Worm (Caenorhabditis elegans): ENCODE data around the gene unc-76.
"Not testable (repeated sequence)": the region's sequence is repeated elsewhere in the genome, so short reads cannot be mapped to it uniquely, and the experiment has no call there.

The unc-76 gene

DNA sequence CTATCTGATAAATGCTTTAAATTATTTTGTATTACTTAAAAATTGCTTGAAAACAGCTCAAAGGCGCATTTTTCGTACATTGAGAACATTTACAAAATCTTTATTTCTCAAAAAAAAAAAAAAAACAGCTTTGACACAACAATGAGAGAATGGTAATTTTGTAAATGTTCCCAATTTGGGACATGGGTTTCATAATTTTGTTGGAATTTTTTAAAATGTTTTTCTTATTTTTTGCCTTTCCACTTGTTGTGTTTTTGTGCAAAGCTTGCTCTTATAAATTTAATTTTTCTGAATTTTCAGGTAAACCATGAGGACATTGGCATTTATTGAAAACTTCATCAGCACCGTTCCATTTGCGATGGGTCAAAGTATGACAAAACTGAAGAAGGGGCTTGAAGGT lies 40.1 kb downstream of the unc-76 start, which contains the start of gene T01G5.7:
TSS of gene T01G5.7 (plus strand) at position 301 of the 400 bp plus-strand sequence.
- TF ChIP-seq hmg-4 (GFP tag; optimal IDR thresholded peaks at IDR 0.05) (no peak), B0310.2 (tag; optimal IDR thresholded peaks at IDR 0.05) (no peak)

- TF ChIP-seq pes-1 (GFP tag; IDR thresholded peaks at IDR 0.05): no peak
- no peak for TF ChIP-seq ceh-13 (GFP tag; optimal IDR thresholded peaks at IDR 0.05)
- TF ChIP-seq ceh-36 (tag; optimal IDR thresholded peaks at IDR 0.05): no peak
- TF ChIP-seq B0310.2 (tag; optimal IDR thresholded peaks at IDR 0.05): no peak
- TF ChIP-seq tbx-11 (GFP tag; IDR thresholded peaks at IDR 0.05): no peak
- TF ChIP-seq aly-1 (tag; optimal IDR thresholded peaks at IDR 0.05): no peak
- TF ChIP-seq hmg-4 (GFP tag; optimal IDR thresholded peaks at IDR 0.05): no peak
- no peak for TF ChIP-seq scrt-1 (GFP tag; IDR thresholded peaks at IDR 0.05)
Observed at ce11 chrV:15113992-15114391, 42.4 kb downstream of the unc-76 start, which contains the start of gene T01G5.6. Gene T01G5.6, minus strand, starts transcription at chrV:15114092.

DNA sequence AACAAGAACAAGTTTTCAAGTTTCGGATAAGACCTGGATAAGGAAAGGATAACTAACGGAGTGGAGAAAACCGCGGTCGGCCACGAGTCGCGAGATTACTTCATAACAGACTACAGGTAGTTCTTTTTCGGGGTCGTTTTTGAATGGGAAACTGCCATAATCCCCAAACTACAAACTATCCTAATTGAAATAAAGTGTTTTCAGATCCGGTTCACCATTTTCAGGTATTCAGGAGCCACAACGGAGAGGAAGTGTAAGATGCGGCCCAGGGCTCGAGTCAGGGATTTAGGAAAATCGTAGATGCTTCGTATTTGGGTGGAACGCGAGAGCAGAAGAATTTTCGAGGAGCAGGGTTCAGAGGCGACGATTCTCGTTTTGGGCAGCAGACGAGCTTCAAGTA lies 44.4 kb downstream of the unc-76 start, which contains the start of gene T01G5.8:
TSS of gene T01G5.8 (plus strand) at position 301 of the 400 bp plus-strand sequence.
- TF ChIP-seq ama-1 (optimal IDR thresholded peaks at IDR 0.05); hmg-4 (GFP tag; optimal IDR thresholded peaks at IDR 0.05); aly-1 (tag; optimal IDR thresholded peaks at IDR 0.05): not testable (repeated sequence)

ce11 chrV:15119517-15119916 lies 48.0 kb downstream of the unc-76 start, which contains the start of gene flor-1:
Gene flor-1, minus strand, starts transcription at chrV:15119617.
- TF ChIP-seq hmg-4 (GFP tag; optimal IDR thresholded peaks at IDR 0.05): no peak
- no peak for TF ChIP-seq hnd-1 (tag; optimal IDR thresholded peaks at IDR 0.05)
- TF ChIP-seq flt-1 (GFP tag; IDR thresholded peaks at IDR 0.05): no peak
- TF ChIP-seq pes-1 (GFP tag; IDR thresholded peaks at IDR 0.05): no peak
- TF ChIP-seq sea-1 (GFP tag; conservative IDR thresholded peaks at IDR 0.05): no peak
- TF ChIP-seq tra-4 (tag; optimal IDR thresholded peaks at IDR 0.05): no peak

DNA sequence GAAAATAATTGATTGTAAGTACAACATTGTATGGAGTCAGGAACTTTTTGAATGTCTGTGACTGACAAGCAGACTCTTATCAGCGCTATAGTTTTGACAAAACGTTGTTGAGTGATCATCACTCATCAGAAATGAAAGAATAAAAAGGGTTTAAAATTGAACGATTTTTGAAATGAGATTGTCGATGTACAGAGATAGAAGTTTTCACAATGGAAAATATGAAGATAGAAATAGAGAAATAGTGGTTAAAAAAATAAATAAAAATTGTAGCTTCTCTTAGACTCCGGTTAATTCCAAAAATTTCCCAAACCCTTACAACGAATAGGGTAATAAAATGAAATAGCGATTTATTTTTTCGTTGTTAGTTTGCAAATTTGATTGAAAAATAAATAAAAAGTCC lies 53.6 kb downstream of the unc-76 start, which contains the start of gene ugt-30:
TSS of gene ugt-30 (minus strand) at position 101 of the 400 bp plus-strand sequence.
- TF ChIP-seq ceh-13 (GFP tag; optimal IDR thresholded peaks at IDR 0.05); aly-1 (tag; optimal IDR thresholded peaks at IDR 0.05); ama-1 (optimal IDR thresholded peaks at IDR 0.05): not testable (repeated sequence)

DNA sequence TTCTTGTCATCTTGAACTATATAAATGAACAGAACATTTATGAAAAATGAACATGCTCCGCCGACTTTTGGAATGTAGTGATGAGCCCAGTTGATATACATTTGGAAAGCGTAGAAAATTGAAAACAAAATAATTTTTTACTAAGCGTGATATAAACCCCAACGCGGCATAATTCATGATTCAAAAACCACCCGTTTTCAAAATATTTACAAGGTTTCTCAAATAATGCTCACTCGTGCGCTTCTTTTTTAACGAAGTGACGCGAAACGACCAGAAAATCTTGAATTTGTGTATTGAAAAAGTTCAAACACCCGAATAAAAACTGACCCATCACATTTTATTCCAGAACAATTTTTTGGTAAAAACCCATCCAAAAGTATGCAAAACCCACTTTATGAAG lies 55.9 kb downstream of the unc-76 start, which contains the start of gene srj-27:
TSS of gene srj-27 (minus strand) at position 101 of the 400 bp plus-strand sequence.
- TF ChIP-seq ama-1 (optimal IDR thresholded peaks at IDR 0.05) (no peak), sea-1 (GFP tag; conservative IDR thresholded peaks at IDR 0.05) (no peak), ets-7 (tag; optimal IDR thresholded peaks at IDR 0.05) (no peak), ceh-36 (tag; optimal IDR thresholded peaks at IDR 0.05) (no peak), pes-1 (GFP tag; IDR thresholded peaks at IDR 0.05) (no peak), B0310.2 (tag; optimal IDR thresholded peaks at IDR 0.05) (no peak), hnd-1 (tag; optimal IDR thresholded peaks at IDR 0.05) (no peak), hmg-4 (GFP tag; optimal IDR thresholded peaks at IDR 0.05) (no peak), tra-4 (tag; optimal IDR thresholded peaks at IDR 0.05) (no peak), ceh-13 (GFP tag; optimal IDR thresholded peaks at IDR 0.05) (no peak), hmbx-1 (tag; optimal IDR thresholded peaks at IDR 0.05) (no peak), scrt-1 (GFP tag; IDR thresholded peaks at IDR 0.05) (no peak), F13C5.2 (tag; optimal IDR thresholded peaks at IDR 0.05) (no peak), aly-1 (tag; optimal IDR thresholded peaks at IDR 0.05) (no peak), tbx-37 (GFP tag; conservative IDR thresholded peaks at IDR 0.05) (no peak), flt-1 (GFP tag; IDR thresholded peaks at IDR 0.05) (no peak), tbx-11 (GFP tag; IDR thresholded peaks at IDR 0.05) (no peak)

DNA sequence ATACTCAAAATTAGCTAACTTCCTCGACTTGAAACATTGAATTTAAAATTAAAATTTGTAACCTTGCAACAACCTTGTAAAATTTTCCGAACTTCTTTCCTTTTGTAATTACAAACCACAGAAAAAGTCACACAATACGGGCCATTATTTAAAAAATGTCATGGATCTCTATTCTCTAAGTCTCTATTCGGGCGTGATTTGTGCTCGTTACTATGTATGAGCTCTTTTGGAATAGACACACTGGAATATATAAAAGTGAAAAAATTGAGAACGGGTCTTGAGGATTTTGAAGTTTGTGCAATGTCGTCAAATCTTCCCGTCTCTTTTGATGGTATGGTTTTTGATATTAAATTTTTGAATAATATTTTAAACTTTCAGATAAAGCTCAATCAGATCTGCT lies 56.4 kb downstream of the unc-76 start, which contains the start of gene srr-7:
TSS of gene srr-7 (plus strand) at position 301 of the 400 bp plus-strand sequence.
- no peak for TF ChIP-seq hmg-4 (GFP tag; optimal IDR thresholded peaks at IDR 0.05)
- TF ChIP-seq sea-1 (GFP tag; conservative IDR thresholded peaks at IDR 0.05): no peak
- no peak for TF ChIP-seq flt-1 (GFP tag; IDR thresholded peaks at IDR 0.05)
- TF ChIP-seq F13C5.2 (tag; optimal IDR thresholded peaks at IDR 0.05): no peak
- no peak for TF ChIP-seq aly-1 (tag; optimal IDR thresholded peaks at IDR 0.05)

All from whole organism, early embryonic.